Fruit fly (Drosophila melanogaster) whole organism, larva: ENCODE measurements around the gene CG10479.

Experiments
- noc ChIP-seq: fragments of 200-800 bp; sonication (Bioruptor generic); optimal IDR thresholded peaks from 3 replicates; lab custom pipeline; 2019; ENCODE audit warnings: missing biosample characterization, mild to moderate bottlenecking, missing genetic modification characterization, moderate library complexity

CG10479 gene

dm6 chr3L:5975785-5976120, at the start of gene CG10479:
Gene CG10479 (minus strand): TSS chr3L:5976007.
- no peak for TF ChIP-seq noc (tag; lab: Kevin White, UChicago)

dm6 chr3L:6022142-6022541, 46.3 kb upstream of the CG10479 start:
- TF ChIP-seq noc (tag; lab: Kevin White, UChicago) = no peak

- no peak for TF ChIP-seq noc (tag; lab: Kevin White, UChicago)
Measured at dm6 chr3L:6012950-6013349, 37.1 kb upstream of the CG10479 start.

- TF ChIP-seq noc (tag; lab: Kevin White, UChicago) = no peak
Measured at dm6 chr3L:6010921-6011320, 35.1 kb upstream of the CG10479 start, which contains the start of gene alphaKap4. Gene alphaKap4 (minus strand): TSS chr3L:6011021.

- TF ChIP-seq noc (tag; lab: Kevin White, UChicago) = no peak
Measured at dm6 chr3L:6000938-6001337, 25.1 kb upstream of the CG10479 start.

- TF ChIP-seq noc (tag; lab: Kevin White, UChicago) = no peak
Measured at dm6 chr3L:5999888-6000287, 24.1 kb upstream of the CG10479 start.

dm6 chr3L:5996936-5997335, 21.1 kb upstream of the CG10479 start, which contains the start of gene PVRAP:
Gene PVRAP (plus strand): TSS chr3L:5997208.
- no peak for TF ChIP-seq noc (tag; lab: Kevin White, UChicago)

dm6 chr3L:5996520-5996919, 20.7 kb upstream of the CG10479 start:
- no peak for TF ChIP-seq noc (tag; lab: Kevin White, UChicago)

dm6 chr3L:5993701-5994499, 18.1 kb upstream of the CG10479 start:
- no peak for TF ChIP-seq noc (tag; lab: Kevin White, UChicago)

- TF ChIP-seq noc (tag; lab: Kevin White, UChicago) = no peak
Measured at dm6 chr3L:5992916-5993315, 17.1 kb upstream of the CG10479 start.

dm6 chr3L:5992249-5992648, 16.4 kb upstream of the CG10479 start:
- no peak for TF ChIP-seq noc (tag; lab: Kevin White, UChicago)

- TF ChIP-seq noc (tag; lab: Kevin White, UChicago) = no peak
Measured at dm6 chr3L:5989391-5990156, 13.8 kb upstream of the CG10479 start.

- no peak for TF ChIP-seq noc (tag; lab: Kevin White, UChicago)
Measured at dm6 chr3L:5988675-5989074, 12.9 kb upstream of the CG10479 start.

dm6 chr3L:5987637-5988036, 11.8 kb upstream of the CG10479 start:
- TF ChIP-seq noc (tag; lab: Kevin White, UChicago) = no peak

- no peak for TF ChIP-seq noc (tag; lab: Kevin White, UChicago)
Measured at dm6 chr3L:5983593-5984225, 7.9 kb upstream of the CG10479 start.

dm6 chr3L:5982921-5983546, 7.2 kb upstream of the CG10479 start:
- TF ChIP-seq noc (tag; lab: Kevin White, UChicago) = no peak
